Fruit fly (Drosophila melanogaster): ENCODE results near the gene Pss.

DNA sequence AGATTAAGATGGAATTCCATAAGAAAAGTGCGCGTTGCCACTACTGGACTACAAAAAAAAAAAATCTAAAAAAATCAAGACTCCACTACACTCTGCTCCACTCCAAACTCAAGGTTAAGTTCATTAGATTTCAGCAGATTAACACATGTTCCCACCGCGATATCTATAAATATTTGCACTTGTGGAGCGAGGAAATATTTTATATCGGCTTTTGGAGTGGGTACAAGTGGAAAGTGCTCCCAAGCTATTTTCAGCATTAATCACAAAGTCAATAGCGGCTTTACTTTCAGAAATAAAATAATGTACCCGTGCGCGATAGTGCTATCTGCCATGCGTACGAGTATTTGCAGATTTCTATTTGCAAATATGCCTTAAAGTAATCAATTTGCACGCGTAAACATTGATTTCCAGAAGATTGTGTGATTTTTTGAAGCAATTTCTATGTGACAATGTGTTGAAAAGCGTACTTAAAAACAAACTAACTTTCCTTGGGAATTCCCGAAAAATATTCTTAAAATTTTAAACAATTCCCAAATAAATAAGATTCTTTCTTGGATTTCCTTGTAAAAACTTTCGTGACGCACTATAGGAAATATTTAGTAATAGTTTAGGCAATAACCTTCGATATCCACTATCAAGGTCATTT is 11.8 kb upstream of the Pss start:
- TF ChIP-seq psq (optimal IDR thresholded peaks at IDR 0.05) (no peak), pan (optimal IDR thresholded peaks at IDR 0.05) (no peak), CG8478 (optimal IDR thresholded peaks at IDR 0.05) (no peak), EcR (GFP tag; optimal IDR thresholded peaks at IDR 0.05) (no peak)

All from whole organism.